Comparison of ENCODE assay signal across 1 worm cellular context in genomic region chrII:6829108-6829507, ce11.
TF ChIP-seq lines count a peak whose summit lies in the region.

No protein-coding gene starts in this region.

TF ChIP-seq in whole organism, L1 larva, 84 proteins besides CTCF, POLR2A, EP300 and RAD21 (continued from another document):
- peak; percentile 87 for TF ChIP-seq lin-14 (GFP tag; optimal IDR thresholded peaks at IDR 0.05; lab: Kevin White, UChicago)
- no peak for TF ChIP-seq lir-3 (tag; optimal IDR thresholded peaks at IDR 0.05; lab: Kevin White, UChicago; ENCODE audit: poor library complexity)
- no peak for TF ChIP-seq unc-98 (GFP tag; IDR thresholded peaks at IDR 0.05; lab: Robert Waterston, UW)
- TF ChIP-seq isw-1 (GFP tag; IDR thresholded peaks at IDR 0.05; lab: Robert Waterston, UW), result no peak
- no peak for TF ChIP-seq sup-37 (GFP tag; optimal IDR thresholded peaks at IDR 0.05; lab: Kevin White, UChicago)
- peak; percentile 60 for TF ChIP-seq mep-1 (tag; optimal IDR thresholded peaks at IDR 0.05; lab: Kevin White, UChicago)
- TF ChIP-seq unc-130 (tag; optimal IDR thresholded peaks at IDR 0.05; lab: Kevin White, UChicago), result no peak
- peak; percentile 32 to 87 for TF ChIP-seq lsy-2 (tag; optimal IDR thresholded peaks at IDR 0.05; lab: Kevin White, UChicago)
- TF ChIP-seq rnt-1 (tag; optimal IDR thresholded peaks at IDR 0.05; lab: Kevin White, UChicago), result peak; percentile 16
- TF ChIP-seq nhr-20 (tag; optimal IDR thresholded peaks at IDR 0.05; lab: Kevin White, UChicago), result peak; percentile 67
- TF ChIP-seq vab-15 (tag; optimal IDR thresholded peaks at IDR 0.05; lab: Kevin White, UChicago), result peak; percentile 7
- no peak for TF ChIP-seq efl-1 (optimal IDR thresholded peaks at IDR 0.05; lab: Kevin White, UChicago)
- no peak for TF ChIP-seq efl-1 (GFP tag; optimal IDR thresholded peaks at IDR 0.05 in 1 of 2; lab: Kevin White, UChicago)
- TF ChIP-seq skn-1 (tag; optimal IDR thresholded peaks at IDR 0.05; lab: Kevin White, UChicago), result peak; percentile 64
- peak; percentile 15 for TF ChIP-seq jun-1 (tag; optimal IDR thresholded peaks at IDR 0.05; lab: Kevin White, UChicago)
- no peak for TF ChIP-seq pqm-1 (tag; optimal IDR thresholded peaks at IDR 0.05; lab: Kevin White, UChicago)
